Fruit fly (Drosophila melanogaster): ENCODE measurements around the gene CG17129.

CG17129 gene

DNA sequence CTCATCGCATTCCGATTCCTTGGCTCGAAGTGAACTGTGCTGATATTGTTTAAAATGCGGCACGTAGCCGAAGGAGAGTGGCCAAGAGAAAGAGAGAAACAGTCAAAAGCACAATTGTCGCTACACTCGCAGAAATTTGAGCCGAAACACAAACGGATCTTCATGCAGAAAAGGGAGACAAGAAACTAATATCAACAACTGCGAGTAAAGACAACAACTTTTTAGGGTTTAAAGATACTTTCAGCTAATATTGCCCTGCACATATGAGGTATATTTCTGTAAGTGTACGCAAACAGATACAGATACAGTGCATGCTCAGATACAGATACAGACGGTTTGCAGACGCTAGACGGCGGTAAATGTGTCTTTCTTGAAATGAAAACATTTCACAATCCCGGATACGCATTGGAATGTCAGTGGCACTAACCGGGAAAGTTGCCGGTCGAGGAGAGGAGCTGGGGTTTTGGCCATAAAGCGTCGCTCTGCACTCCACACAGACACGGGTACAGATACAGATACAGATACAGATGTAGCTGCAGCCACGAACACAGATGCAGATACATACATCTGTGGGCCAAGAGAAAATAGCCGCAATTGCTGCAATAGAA, 35.9 kb downstream of the CG17129 start (continued):
- TF ChIP-seq CG12219 (GFP tag; optimal IDR thresholded peaks at IDR 0.05) (peak; percentile 88), Antp (GFP tag; optimal IDR thresholded peaks at IDR 0.05) (peak; percentile 90), Sry-β (GFP tag; optimal IDR thresholded peaks at IDR 0.05) (peak; percentile 46), grau (tag; optimal IDR thresholded peaks at IDR 0.05) (peak; percentile 82), CG1603 (tag; optimal IDR thresholded peaks at IDR 0.05) (peak; percentile 95), bowl (GFP tag; IDR thresholded peaks at IDR 0.05) (peak; percentile 57), CG11398 (GFP tag; optimal IDR thresholded peaks at IDR 0.05) (peak; percentile 73), Taf1 (GFP tag; IDR thresholded peaks at IDR 0.05) (peak; percentile 50; the same call in 1 of the 2 replicates), CG31388 (GFP tag; optimal IDR thresholded peaks at IDR 0.05) (peak; percentile 58), BtbVII (GFP tag; optimal IDR thresholded peaks at IDR 0.05) (peak; percentile 55), CG8290 (GFP tag; optimal IDR thresholded peaks at IDR 0.05) (peak; percentile 77), CG8290 (tag; optimal IDR thresholded peaks at IDR 0.05) (peak; percentile 43 to 91), jing (GFP tag; optimal IDR thresholded peaks at IDR 0.05) (peak; percentile 87), CG17361 (GFP tag; IDR thresholded peaks at IDR 0.05) (peak; percentile 82), Sox100B (GFP tag; optimal IDR thresholded peaks at IDR 0.05) (peak; percentile 82), E2f2 (GFP tag; IDR thresholded peaks at IDR 0.05) (peak; percentile 63), danr (GFP tag; IDR thresholded peaks at IDR 0.05) (peak; percentile 35; the same call in 1 of the 2 replicates), CG3065 (GFP tag; optimal IDR thresholded peaks at IDR 0.05) (peak; percentile 79), CG15269 (tag; optimal IDR thresholded peaks at IDR 0.05) (peak; percentile 87), pum (GFP tag; optimal IDR thresholded peaks at IDR 0.05) (peak; percentile 92), CG13287 (GFP tag; IDR thresholded peaks at IDR 0.05; ENCODE audit: partially characterized antibody) (no peak), seq (GFP tag; IDR thresholded peaks at IDR 0.05) (peak; percentile 65; the same call in 1 of the 2 replicates), CG4282 (GFP tag; optimal IDR thresholded peaks at IDR 0.05) (peak; percentile 72), CG17829 (tag; optimal IDR thresholded peaks at IDR 0.05) (peak; percentile 89), CG17359 (tag; optimal IDR thresholded peaks at IDR 0.05) (peak; percentile 95), btn (GFP tag; optimal IDR thresholded peaks at IDR 0.05) (peak; percentile 88), Dref (GFP tag; IDR thresholded peaks at IDR 0.05) (no peak), maf-S (GFP tag; optimal IDR thresholded peaks at IDR 0.05) (peak; percentile 73), CG3847 (GFP tag; IDR thresholded peaks at IDR 0.05) (peak; percentile 74), inv (GFP tag; IDR thresholded peaks at IDR 0.05; ENCODE audit: partially characterized antibody) (no peak), Max (GFP tag; optimal IDR thresholded peaks at IDR 0.05) (peak; percentile 74), az2 (GFP tag; optimal IDR thresholded peaks at IDR 0.05) (peak; percentile 93), CG12104 (GFP tag; optimal IDR thresholded peaks at IDR 0.05) (peak; percentile 62), nom (GFP tag; optimal IDR thresholded peaks at IDR 0.05) (peak; percentile 17), Drgx (GFP tag; IDR thresholded peaks at IDR 0.05) (peak; percentile 94), br (optimal IDR thresholded peaks at IDR 0.05) (no peak), CG5180 (GFP tag; optimal IDR thresholded peaks at IDR 0.05) (peak; percentile 76), h (optimal IDR thresholded peaks at IDR 0.05) (no peak), Nf-YA (GFP tag; IDR thresholded peaks at IDR 0.05) (peak; percentile 59; the same call in 1 of the 2 replicates), Optix (GFP tag; IDR thresholded peaks at IDR 0.05) (peak; percentile 90), ato (GFP tag; IDR thresholded peaks at IDR 0.05; ENCODE audit: partially characterized antibody) (no peak), run (tag; optimal IDR thresholded peaks at IDR 0.05) (peak; percentile 68), cwo (GFP tag; optimal IDR thresholded peaks at IDR 0.05) (peak; percentile 67), pfk (GFP tag; optimal IDR thresholded peaks at IDR 0.05) (no peak), CG32767 (GFP tag; IDR thresholded peaks at IDR 0.05) (peak; percentile 79), onecut (GFP tag; IDR thresholded peaks at IDR 0.05) (peak; percentile 79), Dek (tag; optimal IDR thresholded peaks at IDR 0.05) (peak; percentile 69), CG17912 (GFP tag; optimal IDR thresholded peaks at IDR 0.05) (peak; percentile 36), CG10267 (tag; optimal IDR thresholded peaks at IDR 0.05) (peak; percentile 77), Pdp1 (GFP tag; optimal IDR thresholded peaks at IDR 0.05) (peak; percentile 82 to 91), nerfin-1 (tag; optimal IDR thresholded peaks at IDR 0.05) (peak; percentile 83)
